Worm (Caenorhabditis elegans): ENCODE measurements around the gene T13H10.2.

- TF ChIP-seq ceh-82 (tag; optimal IDR thresholded peaks at IDR 0.05) (no peak), ZK546.5 (tag; optimal IDR thresholded peaks at IDR 0.05) (no peak), lin-15B (tag; optimal IDR thresholded peaks at IDR 0.05) (peak; percentile 75), nhr-12 (tag; optimal IDR thresholded peaks at IDR 0.05) (no peak), pqm-1 (tag; optimal IDR thresholded peaks at IDR 0.05) (no peak), unc-62 (GFP tag; optimal IDR thresholded peaks at IDR 0.05) (no peak), lsy-12 (tag; optimal IDR thresholded peaks at IDR 0.05) (no peak)
These were observed 32.0 kb upstream of the T13H10.2 start, which contains the start of the genes trmt-10A and F25H8.2 for ce11 chrIV:9932055-9932454.
